Fruit fly (Drosophila melanogaster) S2 (cell line): ENCODE data around the gene CG7542.

ENCODE experiments used
- CG8478 ChIP-seq: fragments of >200 bp; optimal IDR thresholded peaks from 2 replicates; lab custom pipeline; 2018
- CTCF ChIP-seq, 2 experiments: fragments of >200 bp; optimal IDR thresholded peaks; 2 replicates each; lab custom pipeline; 2018

DNA sequence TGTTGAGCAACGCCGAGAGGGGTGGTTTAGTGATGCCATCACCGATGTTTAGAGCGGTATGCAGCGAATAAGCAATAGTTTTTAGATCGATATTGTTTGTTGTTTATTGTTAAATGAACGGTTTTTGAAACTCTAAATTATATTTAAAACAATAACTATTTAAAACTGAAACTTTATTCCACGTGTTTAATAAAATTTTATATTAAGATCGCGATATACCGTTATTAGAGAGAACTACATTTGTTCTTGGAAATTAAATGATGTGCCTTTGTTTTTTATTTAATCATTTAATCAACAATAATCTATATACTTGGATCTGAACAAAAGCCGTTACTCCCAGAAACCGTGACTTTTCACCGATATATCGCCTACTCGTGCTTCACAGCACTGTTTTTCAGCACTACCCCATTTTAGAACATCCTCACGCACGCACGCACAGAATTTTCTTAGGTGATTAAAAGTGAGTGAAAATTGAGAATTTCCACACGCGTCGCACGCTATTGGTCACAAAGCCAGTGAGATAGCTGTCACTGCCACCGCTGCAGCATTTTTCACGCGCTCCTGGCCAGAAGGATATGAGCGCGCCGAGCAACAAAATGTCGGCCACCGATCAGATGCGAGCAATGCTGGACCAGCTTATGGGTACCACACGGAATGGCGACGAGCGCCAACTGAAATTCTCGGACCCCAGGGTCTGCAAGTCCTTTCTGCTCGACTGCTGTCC, 35.6 kb upstream of the CG7542 start, which contains the start of the genes U4-U6-60K and CG7564:
- no peak for TF ChIP-seq CG8478 (lab: Kevin White, UChicago)
- no peak for TF ChIP-seq CTCF (optimal IDR thresholded peaks at IDR 0.05; lab: Kevin White, UChicago)
